Fruit fly (Drosophila melanogaster): ENCODE data around the gene Mbs.

dm6 chr3L:16011319-16012210 is 40.2 kb upstream of the Mbs start, which contains the start of gene mib1:
- TF ChIP-seq CG8478 (optimal IDR thresholded peaks at IDR 0.05) (no peak), CTCF (optimal IDR thresholded peaks at IDR 0.05) (peak; percentile 55)
